Worm (Caenorhabditis elegans) whole organism, L1 larva: ENCODE data around the gene R102.3.

Source experiments
- C04F5.9 ChIP-seq: sonication (generic microtip); optimal IDR thresholded peaks from 2 replicates; lab custom pipeline; 2016; ENCODE audit warnings: missing genetic modification characterization, missing compliant biosample characterization
- C34B4.2 ChIP-seq: sonication (generic microtip); optimal IDR thresholded peaks from 2 replicates; lab custom pipeline; 2017; ENCODE audit warnings: mild to moderate bottlenecking, missing genetic modification characterization, missing compliant biosample characterization
- aha-1 ChIP-seq: fragments of 150-350 bp; optimal IDR thresholded peaks from 2 replicates; lab custom pipeline; 2014; ENCODE audit warnings: missing biosample characterization, missing genetic modification characterization
- alr-1 ChIP-seq: fragments of 200-800 bp; sonication (Bioruptor generic); optimal IDR thresholded peaks from 2 replicates; lab custom pipeline; 2018; ENCODE audit warnings: borderline replicate concordance, mild to moderate bottlenecking, missing genetic modification characterization, missing compliant biosample characterization
- aly-2 ChIP-seq: fragments of 150-350 bp; optimal IDR thresholded peaks from 2 replicates; lab custom pipeline; 2014; ENCODE audit warnings: missing biosample characterization, missing genetic modification characterization
- ama-1 ChIP-seq: fragments of 150-350 bp; optimal IDR thresholded peaks from 2 replicates; lab custom pipeline; 2014
- blmp-1 ChIP-seq: fragments of 150-350 bp; optimal IDR thresholded peaks from 2 replicates; lab custom pipeline; 2014; ENCODE audit warnings: missing biosample characterization, missing genetic modification characterization
- ceh-8 ChIP-seq: fragments of 200-800 bp; sonication (Bioruptor generic); optimal IDR thresholded peaks from 2 replicates; lab custom pipeline; 2018; ENCODE audit warnings: mild to moderate bottlenecking, missing genetic modification characterization, moderate library complexity, missing compliant biosample characterization
- ceh-88 ChIP-seq: fragments of 200-800 bp; sonication (Bioruptor generic); IDR thresholded peaks from 2 replicates; pipeline ENCODE4 v1.3.6; 2022; ENCODE audit warnings: missing genetic modification characterization, missing compliant biosample characterization
- ceh-90 ChIP-seq: sonication (generic microtip); optimal IDR thresholded peaks from 2 replicates; lab custom pipeline; 2016; ENCODE audit warnings: missing genetic modification characterization, missing compliant biosample characterization
- dpl-1 ChIP-seq, 3 experiments: fragments of 150-350 bp in 2 of 3; sonication (generic microtip) in 1 of 3; optimal IDR thresholded peaks; 2 replicates each; lab custom pipeline; 2014 to 2017; ENCODE audit warnings: missing biosample characterization in 3 of 3, missing genetic modification characterization in 3 of 3, missing genetic modification reagents in 3 of 3
- dsc-1 ChIP-seq: sonication (generic microtip); optimal IDR thresholded peaks from 2 replicates; lab custom pipeline; 2016; ENCODE audit warnings: mild to moderate bottlenecking, missing genetic modification characterization, missing compliant biosample characterization
- efl-3 ChIP-seq: fragments of 200-800 bp; sonication (Bioruptor generic); optimal IDR thresholded peaks from 2 replicates; lab custom pipeline; 2018; ENCODE audit warnings: mild to moderate bottlenecking, missing genetic modification characterization, missing compliant biosample characterization
- egl-13 ChIP-seq: sonication (generic microtip); optimal IDR thresholded peaks from 2 replicates; lab custom pipeline; 2016; ENCODE audit warnings: missing genotype, missing genetic modification reagents, missing genetic modification characterization, missing compliant biosample characterization
- elt-2 ChIP-seq: sonication (generic microtip); optimal IDR thresholded peaks from 2 replicates; lab custom pipeline; 2016; ENCODE audit warnings: missing genetic modification characterization, mild to moderate bottlenecking, inconsistent platforms, missing compliant biosample characterization, missing genetic modification reagents
- elt-3 ChIP-seq, 6 experiments: fragments of 150-350 bp in 1 of 6; sonication (generic microtip); optimal IDR thresholded peaks; 2 replicates each; lab custom pipeline; 2017 to 2018; ENCODE audit warnings: missing biosample characterization in 6 of 6, missing genetic modification characterization in 6 of 6, inconsistent platforms in 1 of 6
- ets-5 ChIP-seq: fragments of 200-800 bp; sonication (Bioruptor generic); IDR thresholded peaks from 2 replicates; pipeline ENCODE4 v1.3.6; 2022; ENCODE audit warnings: missing genetic modification characterization, missing compliant biosample characterization
- fkh-10 ChIP-seq: sonication (generic microtip); optimal IDR thresholded peaks from 2 replicates; lab custom pipeline; 2017; ENCODE audit warnings: missing biosample characterization, missing genetic modification reagents, missing genetic modification characterization
- fkh-4 ChIP-seq: sonication (generic microtip); optimal IDR thresholded peaks from 2 replicates; lab custom pipeline; 2016; ENCODE audit warnings: missing compliant biosample characterization, missing genetic modification characterization, borderline replicate concordance
- fkh-8 ChIP-seq: sonication (generic microtip); optimal IDR thresholded peaks from 2 replicates; lab custom pipeline; 2016; ENCODE audit warnings: mild to moderate bottlenecking, missing genetic modification characterization, missing compliant biosample characterization
- fos-1 ChIP-seq: fragments of 150-350 bp; optimal IDR thresholded peaks from 2 replicates; lab custom pipeline; 2014; ENCODE audit warnings: missing biosample characterization, missing genetic modification characterization
- grh-1 ChIP-seq: fragments of 200-800 bp; sonication (Bioruptor generic); IDR thresholded peaks from 2 replicates; pipeline ENCODE4 v1.3.6; 2022; ENCODE audit warnings: missing genetic modification reagents, missing genetic modification characterization, missing compliant biosample characterization
- hpl-2 ChIP-seq: fragments of 150-350 bp; optimal IDR thresholded peaks from 2 replicates; lab custom pipeline; 2014; ENCODE audit warnings: missing biosample characterization, missing genetic modification reagents, missing genetic modification characterization
- isw-1 ChIP-seq: fragments of 200-800 bp; sonication (Bioruptor generic); IDR thresholded peaks from 2 replicates; pipeline ENCODE4 v1.3.6; 2022; ENCODE audit warnings: missing genetic modification characterization, missing compliant biosample characterization
- lin-14 ChIP-seq: fragments of 200-800 bp; sonication (Bioruptor generic); optimal IDR thresholded peaks from 2 replicates; lab custom pipeline; 2018; ENCODE audit warnings: mild to moderate bottlenecking, missing genetic modification characterization, moderate library complexity, missing compliant biosample characterization
- lin-35 ChIP-seq, 2 experiments: fragments of 150-350 bp; optimal IDR thresholded peaks; 2 replicates each; lab custom pipeline; 2014; ENCODE audit warnings: missing biosample characterization in 2 of 2, missing genetic modification characterization in 2 of 2, missing genetic modification reagents in 2 of 2
- lsy-2 ChIP-seq, 2 experiments: fragments of 150-350 bp; optimal IDR thresholded peaks; 2 replicates each; lab custom pipeline; 2014; ENCODE audit warnings: missing biosample characterization in 2 of 2, missing genetic modification characterization in 2 of 2
- mab-9 ChIP-seq: fragments of 200-800 bp; sonication (Bioruptor generic); IDR thresholded peaks from 2 replicates; pipeline ENCODE4 v1.3.6; 2022; ENCODE audit warnings: missing genetic modification reagents, missing genetic modification characterization, missing compliant biosample characterization
- mdl-1 ChIP-seq, 2 experiments: fragments of 150-350 bp; optimal IDR thresholded peaks; 2 replicates each; lab custom pipeline; 2014 to 2017; ENCODE audit warnings: missing biosample characterization in 2 of 2, missing genetic modification characterization in 2 of 2, inconsistent platforms in 1 of 2
- nhr-11 ChIP-seq: fragments of 150-350 bp; optimal IDR thresholded peaks from 2 replicates; lab custom pipeline; 2014; ENCODE audit warnings: missing biosample characterization, missing genetic modification characterization
- nhr-19 ChIP-seq: fragments of 200-800 bp; sonication (Bioruptor generic); conservative IDR thresholded peaks from 2 replicates; pipeline ENCODE4 v1.3.6; 2022; ENCODE audit warnings: missing genetic modification characterization, missing compliant biosample characterization
- nhr-47 ChIP-seq: sonication (generic microtip); optimal IDR thresholded peaks from 2 replicates; lab custom pipeline; 2016; ENCODE audit warnings: mild to moderate bottlenecking, missing genetic modification characterization, moderate library complexity, missing compliant biosample characterization
- nhr-77 ChIP-seq: fragments of 150-350 bp; optimal IDR thresholded peaks from 2 replicates; lab custom pipeline; 2014; ENCODE audit warnings: missing biosample characterization, missing genetic modification characterization
- nhr-84 ChIP-seq: sonication (generic microtip); optimal IDR thresholded peaks from 2 replicates; lab custom pipeline; 2017; ENCODE audit warnings: missing biosample characterization, missing genetic modification characterization
- nhr-85 ChIP-seq: sonication (generic microtip); peaks from one replicate; lab custom pipeline; 2016; ENCODE audit warnings: missing genetic modification characterization, inconsistent platforms, missing compliant biosample characterization
- pqm-1 ChIP-seq: sonication (generic microtip); optimal IDR thresholded peaks from 3 replicates; lab custom pipeline; 2017; ENCODE audit warnings: missing biosample characterization, missing genetic modification characterization
- rnt-1 ChIP-seq: sonication (generic microtip); optimal IDR thresholded peaks from 2 replicates; lab custom pipeline; 2016; ENCODE audit warnings: mild to moderate bottlenecking, missing genetic modification characterization, moderate library complexity, missing compliant biosample characterization
- snpc-4 ChIP-seq: fragments of 150-350 bp; optimal IDR thresholded peaks from 2 replicates; lab custom pipeline; 2014; ENCODE audit warnings: missing biosample characterization, missing genetic modification characterization
- snu-23 ChIP-seq: sonication (generic microtip); optimal IDR thresholded peaks from 2 replicates; lab custom pipeline; 2016; ENCODE audit warnings: missing genetic modification characterization, missing compliant biosample characterization
- sox-4 ChIP-seq: sonication (generic microtip); optimal IDR thresholded peaks from 2 replicates; lab custom pipeline; 2016; ENCODE audit warnings: missing genetic modification characterization, missing compliant biosample characterization
- sptf-1 ChIP-seq: fragments of 150-350 bp; optimal IDR thresholded peaks from 2 replicates; lab custom pipeline; 2014; ENCODE audit warnings: missing biosample characterization, missing genetic modification characterization
- sup-37 ChIP-seq: fragments of 200-800 bp; sonication (Bioruptor generic); optimal IDR thresholded peaks from 2 replicates; lab custom pipeline; 2018; ENCODE audit warnings: mild to moderate bottlenecking, missing genetic modification characterization, missing compliant biosample characterization
- swsn-7 ChIP-seq: sonication (generic microtip); optimal IDR thresholded peaks from 2 replicates; lab custom pipeline; 2016; ENCODE audit warnings: missing genetic modification characterization, missing compliant biosample characterization
- tlp-1 ChIP-seq: fragments of 150-350 bp; optimal IDR thresholded peaks from 2 replicates; lab custom pipeline; 2014; ENCODE audit warnings: missing biosample characterization, missing genetic modification characterization
- unc-30 ChIP-seq: sonication (generic microtip); optimal IDR thresholded peaks from 2 replicates; lab custom pipeline; 2017; ENCODE audit warnings: missing biosample characterization, missing genetic modification characterization
- unc-86 ChIP-seq: sonication (generic microtip); optimal IDR thresholded peaks from 2 replicates; lab custom pipeline; 2016; ENCODE audit warnings: missing genetic modification characterization, missing compliant biosample characterization
- unc-98 ChIP-seq: fragments of 200-800 bp; sonication (Bioruptor generic); IDR thresholded peaks from 2 replicates; pipeline ENCODE4 v1.3.6; 2022; ENCODE audit warnings: missing genetic modification characterization, missing compliant biosample characterization
- xbp-1 ChIP-seq: sonication (generic microtip); optimal IDR thresholded peaks from 2 replicates; lab custom pipeline; 2016; ENCODE audit warnings: missing genetic modification characterization, missing compliant biosample characterization
- zag-1 ChIP-seq: fragments of 150-350 bp; optimal IDR thresholded peaks from 2 replicates; lab custom pipeline; 2014; ENCODE audit warnings: missing biosample characterization, missing genetic modification characterization
- ztf-11 ChIP-seq, 2 experiments: sonication (generic microtip); optimal IDR thresholded peaks; 2 replicates each; lab custom pipeline; 2016 to 2017; ENCODE audit warnings: missing genetic modification characterization in 2 of 2, missing biosample characterization in 1 of 2, missing compliant biosample characterization in 1 of 2
- ztf-4 ChIP-seq: fragments of 150-350 bp; optimal IDR thresholded peaks from 2 replicates; lab custom pipeline; 2014; ENCODE audit warnings: missing biosample characterization, missing genetic modification characterization

R102.3 gene

ce11 chrIV:10697022-10697979 lies 8.0 kb downstream of the R102.3 start, which contains the start of gene allo-1 (continued):
- TF ChIP-seq nhr-19 (peak; percentile 70), C34B4.2 (tag; lab: Kevin White, UChicago) (no peak), lin-14 (GFP tag; lab: Kevin White, UChicago) (peak; percentile 97), ets-5 (GFP tag; lab: Robert Waterston, UW) (no peak), ceh-90 (no peak), fkh-4 (no peak), ceh-88 (no peak), ztf-11 (tag; optimal IDR thresholded peaks at IDR 0.05; lab: Kevin White, UChicago) (no peak), aha-1 (tag; lab: Kevin White, UChicago) (no peak), xbp-1 (tag; lab: Kevin White, UChicago) (peak; percentile 46), grh-1 (GFP tag; lab: Robert Waterston, UW) (peak; percentile 37), aly-2 (tag; lab: Kevin White, UChicago) (no peak), unc-98 (0 out of 2 replicates have a peak, but pooled peaks have one; percentile 32), sptf-1 (no peak), dpl-1 (GFP tag; optimal IDR thresholded peaks at IDR 0.05; lab: Kevin White, UChicago) (peak; percentile 82 to 88 (median 85)), alr-1 (tag; lab: Kevin White, UChicago) (no peak), zag-1 (tag; lab: Kevin White, UChicago) (no peak), unc-30 (tag; lab: Kevin White, UChicago) (no peak), sup-37 (no peak), sox-4 (tag; lab: Kevin White, UChicago) (no peak), blmp-1 (tag; lab: Kevin White, UChicago) (no peak), fkh-8 (tag; lab: Kevin White, UChicago) (peak; percentile 68), isw-1 (GFP tag; lab: Robert Waterston, UW) (peak; percentile 7; the same call in 1 of the 2 replicates), ceh-8 (GFP tag; lab: Kevin White, UChicago) (no peak), egl-13 (tag; lab: Kevin White, UChicago) (no peak), fkh-10 (GFP tag; lab: Kevin White, UChicago) (no peak), nhr-85 (tag; lab: Kevin White, UChicago) (peak; percentile 94), hpl-2 (GFP tag; lab: Kevin White, UChicago) (peak; percentile 52), elt-2 (tag; lab: Kevin White, UChicago) (peak; percentile 32), ztf-4 (no peak), fos-1 (peak; percentile 84), mdl-1 (tag; optimal IDR thresholded peaks at IDR 0.05; lab: Kevin White, UChicago) (peak in 1 of 2 experiments; percentile 83), nhr-11 (peak; percentile 67), elt-3 (tag; optimal IDR thresholded peaks at IDR 0.05; lab: Kevin White, UChicago) (peak in 2 of 6 experiments; percentile 46 to 77), swsn-7 (tag; lab: Kevin White, UChicago) (peak; percentile 44), snu-23 (GFP tag; lab: Kevin White, UChicago) (peak; percentile 75), ama-1 (lab: Kevin White, UChicago) (no peak), mab-9 (GFP tag; lab: Robert Waterston, UW) (no peak), rnt-1 (peak; percentile 80), lsy-2 (tag; optimal IDR thresholded peaks at IDR 0.05; lab: Kevin White, UChicago) (peak; percentile 66 to 86), snpc-4 (tag; lab: Kevin White, UChicago) (peak; percentile 66), tlp-1 (tag; lab: Kevin White, UChicago) (no peak), nhr-84 (tag; lab: Kevin White, UChicago) (no peak), pqm-1 (no peak), nhr-77 (tag; lab: Kevin White, UChicago) (peak; percentile 32), dsc-1 (tag; lab: Kevin White, UChicago) (no peak), C04F5.9 (tag; lab: Kevin White, UChicago) (no peak), lin-35 (GFP tag; optimal IDR thresholded peaks at IDR 0.05; lab: Kevin White, UChicago) (peak; percentile 79 to 90), nhr-47 (tag; lab: Kevin White, UChicago) (peak; percentile 53), unc-86 (tag; lab: Kevin White, UChicago) (peak; percentile 23), efl-3 (GFP tag; lab: Kevin White, UChicago) (no peak)
